Worm (Caenorhabditis elegans) whole organism, L4 larva: ENCODE measurements around the gene C46F4.3.
A peak's percentile ranks its signal among the peaks of the same experiment; 100 is the strongest.

Experiments
- F10B5.3 ChIP-seq: sonication (generic microtip); optimal IDR thresholded peaks from 2 replicates; lab custom pipeline; 2016; ENCODE audit warnings: mild to moderate bottlenecking, missing genetic modification characterization, missing compliant biosample characterization
- F37D6.2 ChIP-seq: sonication (generic microtip); optimal IDR thresholded peaks from 2 replicates; lab custom pipeline; 2016; ENCODE audit warnings: mild to moderate bottlenecking, missing genetic modification characterization, missing compliant biosample characterization
- F49E8.2 ChIP-seq: sonication (generic microtip); optimal IDR thresholded peaks from 2 replicates; lab custom pipeline; 2016; ENCODE audit warnings: missing compliant biosample characterization, mild to moderate bottlenecking, missing genetic modification characterization, borderline replicate concordance
- Y5F2A.4 ChIP-seq: fragments of 200-800 bp; sonication (Bioruptor generic); optimal IDR thresholded peaks from 2 replicates; lab custom pipeline; 2018; ENCODE audit warnings: mild to moderate bottlenecking, missing genetic modification characterization, missing compliant biosample characterization
- ZK546.5 ChIP-seq, 2 experiments: sonication (generic microtip); optimal IDR thresholded peaks; 2 replicates each; lab custom pipeline; 2017; ENCODE audit warnings: missing biosample characterization in 2 of 2, missing genetic modification characterization in 2 of 2
- aha-1 ChIP-seq: fragments of 150-350 bp; peaks from one replicate; lab custom pipeline; 2014; ENCODE audit warnings: missing biosample characterization, missing genetic modification characterization
- arid-1 ChIP-seq: fragments of 200-800 bp; sonication (Bioruptor generic); conservative IDR thresholded peaks from 2 replicates; pipeline ENCODE4 v1.3.6; 2022; ENCODE audit warnings: missing genetic modification reagents, missing genetic modification characterization, missing compliant biosample characterization
- attf-4 ChIP-seq: sonication (generic microtip); optimal IDR thresholded peaks from 3 replicates; lab custom pipeline; 2017; ENCODE audit warnings: missing biosample characterization, missing genetic modification characterization
- ceh-32 ChIP-seq: sonication (generic microtip); optimal IDR thresholded peaks from 2 replicates; lab custom pipeline; 2016; ENCODE audit warnings: mild to moderate bottlenecking, missing genetic modification characterization, missing compliant biosample characterization; ENCODE audit not compliant: poor library complexity
- ceh-62 ChIP-seq: sonication (generic microtip); optimal IDR thresholded peaks from 2 replicates; lab custom pipeline; 2017; ENCODE audit warnings: missing biosample characterization, missing genetic modification characterization
- ceh-82 ChIP-seq: sonication (generic microtip); optimal IDR thresholded peaks from 2 replicates; lab custom pipeline; 2017; ENCODE audit warnings: missing biosample characterization, missing genetic modification characterization
- ces-1 ChIP-seq: fragments of 150-350 bp; sonication (generic microtip); optimal IDR thresholded peaks from 4 replicates; lab custom pipeline; 2014; ENCODE audit warnings: missing biosample characterization, missing genetic modification reagents, missing genetic modification characterization
- cey-2 ChIP-seq: sonication (generic microtip); optimal IDR thresholded peaks from 3 replicates; lab custom pipeline; 2017; ENCODE audit warnings: missing genetic modification characterization, mild to moderate bottlenecking, missing compliant biosample characterization, antibody characterized with exemption, borderline replicate concordance; ENCODE audit not compliant: insufficient read depth
- daf-12 ChIP-seq: fragments of 150-350 bp; optimal IDR thresholded peaks from 2 replicates; lab custom pipeline; 2014; ENCODE audit warnings: missing biosample characterization, missing genetic modification reagents, missing genetic modification characterization
- daf-16 ChIP-seq, 3 experiments: sonication (generic microtip); optimal IDR thresholded peaks; 2 replicates each; lab custom pipeline; 2016 to 2017; ENCODE audit warnings: missing genetic modification characterization in 3 of 3, missing genetic modification reagents in 3 of 3, mild to moderate bottlenecking in 2 of 3, missing compliant biosample characterization in 2 of 3, missing biosample characterization in 1 of 3, moderate library complexity in 1 of 3
- daf-19 ChIP-seq: fragments of 200-800 bp; sonication (Bioruptor generic); conservative IDR thresholded peaks from 2 replicates; pipeline ENCODE4 v1.3.6; 2022; ENCODE audit warnings: missing genetic modification characterization, missing compliant biosample characterization
- dmd-6 ChIP-seq: fragments of 200-800 bp; sonication (Bioruptor generic); IDR thresholded peaks from 2 replicates; pipeline ENCODE4 v1.3.6; 2022; ENCODE audit warnings: missing genetic modification reagents, missing genetic modification characterization, missing compliant biosample characterization
- dmd-8 ChIP-seq: fragments of 200-800 bp; sonication (Bioruptor generic); IDR thresholded peaks from 2 replicates; pipeline ENCODE4 v1.3.6; 2022; ENCODE audit warnings: missing genetic modification characterization, missing compliant biosample characterization
- dmd-9 ChIP-seq: fragments of 200-800 bp; sonication (Bioruptor generic); IDR thresholded peaks from 2 replicates; pipeline ENCODE4 v1.3.6; 2022; ENCODE audit warnings: missing genetic modification reagents, missing genetic modification characterization, missing compliant biosample characterization
- dpl-1 ChIP-seq: fragments of 150-350 bp; optimal IDR thresholded peaks from 2 replicates; lab custom pipeline; 2014; ENCODE audit warnings: missing biosample characterization, missing genetic modification reagents, missing genetic modification characterization
- fos-1 ChIP-seq: fragments of 150-350 bp; optimal IDR thresholded peaks from 2 replicates; lab custom pipeline; 2014; ENCODE audit warnings: missing biosample characterization, missing genetic modification characterization
- jun-1 ChIP-seq: fragments of 150-350 bp; optimal IDR thresholded peaks from 2 replicates; lab custom pipeline; 2014; ENCODE audit warnings: missing biosample characterization, missing genetic modification reagents, missing genetic modification characterization
- lin-1 ChIP-seq: fragments of 200-800 bp; sonication (Bioruptor generic); IDR thresholded peaks from 2 replicates; pipeline ENCODE4 v1.3.6; 2022; ENCODE audit warnings: missing genetic modification reagents, missing genetic modification characterization, missing compliant biosample characterization
- lin-13 ChIP-seq: fragments of 150-350 bp; optimal IDR thresholded peaks from 2 replicates; lab custom pipeline; 2014; ENCODE audit warnings: missing biosample characterization, missing genetic modification reagents, missing genetic modification characterization
- lin-15B ChIP-seq: fragments of 150-350 bp; sonication (generic microtip); optimal IDR thresholded peaks from 3 replicates; lab custom pipeline; 2014; ENCODE audit warnings: missing biosample characterization, missing genetic modification characterization
- lsy-2 ChIP-seq, 2 experiments: fragments of 150-350 bp in 1 of 2; sonication (generic microtip) in 1 of 2; optimal IDR thresholded peaks; 2 replicates each; lab custom pipeline; 2014 to 2017; ENCODE audit warnings: missing biosample characterization in 2 of 2, missing genetic modification characterization in 2 of 2
- madf-5 ChIP-seq, 2 experiments: fragments of 200-800 bp; sonication (Bioruptor generic); IDR thresholded peaks; 2 replicates each; pipeline ENCODE4 v1.3.6; 2022; ENCODE audit warnings: missing compliant biosample characterization in 2 of 2, missing genetic modification characterization in 2 of 2
- mdl-1 ChIP-seq, 2 experiments: fragments of 150-350 bp in 1 of 2; sonication (generic microtip) in 1 of 2; optimal IDR thresholded peaks; 2 replicates each; lab custom pipeline; 2014 to 2017; ENCODE audit warnings: missing biosample characterization in 2 of 2, missing genetic modification characterization in 2 of 2
- mdt-29 ChIP-seq: fragments of 200-800 bp; sonication (Bioruptor generic); IDR thresholded peaks from 2 replicates; pipeline ENCODE4 v1.3.6; 2022; ENCODE audit warnings: missing genetic modification reagents, missing genetic modification characterization, missing compliant biosample characterization
- mxl-2 ChIP-seq: fragments of 200-800 bp; sonication (Bioruptor generic); conservative IDR thresholded peaks from 2 replicates; pipeline ENCODE4 v1.3.6; 2022; ENCODE audit warnings: missing genetic modification reagents, missing genetic modification characterization, missing compliant biosample characterization
- mxl-3 ChIP-seq: fragments of 200-800 bp; sonication (Bioruptor generic); optimal IDR thresholded peaks from 2 replicates; lab custom pipeline; 2018; ENCODE audit warnings: mild to moderate bottlenecking, missing genetic modification characterization, missing compliant biosample characterization
- nhr-10 ChIP-seq: fragments of 150-350 bp; optimal IDR thresholded peaks from 2 replicates; lab custom pipeline; 2014; ENCODE audit warnings: missing biosample characterization, missing genetic modification characterization
- nhr-28 ChIP-seq: fragments of 150-350 bp; optimal IDR thresholded peaks from 2 replicates; lab custom pipeline; 2014; ENCODE audit warnings: missing biosample characterization, missing genetic modification characterization
- nhr-41 ChIP-seq: fragments of 200-800 bp; sonication (Bioruptor generic); IDR thresholded peaks from 2 replicates; pipeline ENCODE4 v1.3.6; 2022; ENCODE audit warnings: missing genetic modification reagents, missing genetic modification characterization, missing compliant biosample characterization
- nhr-48 ChIP-seq: sonication (generic microtip); optimal IDR thresholded peaks from 2 replicates; lab custom pipeline; 2016; ENCODE audit warnings: mild to moderate bottlenecking, missing genetic modification characterization, missing compliant biosample characterization
- php-3 ChIP-seq: fragments of 200-800 bp; sonication (Bioruptor generic); IDR thresholded peaks from 2 replicates; pipeline ENCODE4 v1.3.6; 2022; ENCODE audit warnings: missing genetic modification reagents, missing genetic modification characterization, missing compliant biosample characterization
- pqm-1 ChIP-seq: sonication (generic microtip); optimal IDR thresholded peaks from 2 replicates; lab custom pipeline; 2017; ENCODE audit warnings: missing biosample characterization, missing genetic modification characterization
- rbr-2 ChIP-seq: sonication (generic microtip); optimal IDR thresholded peaks from 2 replicates; lab custom pipeline; 2016; ENCODE audit warnings: missing genotype, missing genetic modification characterization, missing compliant biosample characterization
- sdz-12 ChIP-seq: fragments of 200-800 bp; sonication (Bioruptor generic); optimal IDR thresholded peaks from 2 replicates; lab custom pipeline; 2018; ENCODE audit warnings: mild to moderate bottlenecking, missing genetic modification characterization, missing compliant biosample characterization
- set-16 ChIP-seq: fragments of 200-800 bp; sonication (Bioruptor generic); IDR thresholded peaks from 2 replicates; pipeline ENCODE4 v1.3.6; 2022; ENCODE audit warnings: missing genetic modification reagents, missing genetic modification characterization, missing compliant biosample characterization
- skn-1 ChIP-seq: fragments of 150-350 bp; optimal IDR thresholded peaks from 2 replicates; lab custom pipeline; 2014; ENCODE audit warnings: missing biosample characterization, missing genetic modification characterization
- snpc-1.2 ChIP-seq: fragments of 200-800 bp; sonication (Bioruptor generic); IDR thresholded peaks from 2 replicates; pipeline ENCODE4 v1.3.6; 2022; ENCODE audit warnings: missing genetic modification reagents, missing genetic modification characterization, missing compliant biosample characterization
- tag-97 ChIP-seq: fragments of 200-800 bp; sonication (Bioruptor generic); IDR thresholded peaks from 2 replicates; pipeline ENCODE4 v1.3.6; 2022; ENCODE audit warnings: missing genetic modification characterization, missing compliant biosample characterization
- unc-130 ChIP-seq: sonication (generic microtip); optimal IDR thresholded peaks from 2 replicates; lab custom pipeline; 2016; ENCODE audit warnings: missing genetic modification reagents, missing genetic modification characterization, missing compliant biosample characterization
- unc-62 ChIP-seq, 3 experiments: fragments of 150-350 bp in 1 of 3; sonication (generic microtip); optimal IDR thresholded peaks in 2 of 3; peaks in 1 of 3; 1 replicate in 1 of 3; 2 replicates in 2 of 3; lab custom pipeline; 2014 to 2017; ENCODE audit warnings: missing biosample characterization in 3 of 3, missing genetic modification characterization in 3 of 3, missing genetic modification reagents in 3 of 3, missing genotype in 1 of 3
- vab-7 ChIP-seq: fragments of 200-800 bp; sonication (Bioruptor generic); IDR thresholded peaks from 2 replicates; pipeline ENCODE4 v1.3.6; 2022; ENCODE audit warnings: missing genetic modification reagents, missing genetic modification characterization, missing compliant biosample characterization
- zfp-2 ChIP-seq: sonication (generic microtip); optimal IDR thresholded peaks from 2 replicates; lab custom pipeline; 2016; ENCODE audit warnings: mild to moderate bottlenecking, missing genetic modification characterization, missing compliant biosample characterization
- zfp-3 ChIP-seq: fragments of 200-800 bp; sonication (Bioruptor generic); conservative IDR thresholded peaks from 2 replicates; pipeline ENCODE4 v1.3.6; 2022; ENCODE audit warnings: missing genetic modification reagents, missing genetic modification characterization, missing compliant biosample characterization
- zip-11 ChIP-seq: fragments of 200-800 bp; sonication (Bioruptor generic); IDR thresholded peaks from 2 replicates; pipeline ENCODE4 v1.3.6; 2022; ENCODE audit warnings: missing genetic modification characterization, missing compliant biosample characterization
- zip-2 ChIP-seq: fragments of 150-350 bp; optimal IDR thresholded peaks from 2 replicates; lab custom pipeline; 2014; ENCODE audit warnings: missing biosample characterization, missing genetic modification characterization
- ztf-11 ChIP-seq: fragments of 150-350 bp; optimal IDR thresholded peaks from 2 replicates; lab custom pipeline; 2014; ENCODE audit warnings: missing biosample characterization, missing genetic modification characterization

The C46F4.3 gene

ce11 chrX:5984581-5985039, 49.0 kb downstream of the C46F4.3 start, which contains the start of gene klp-13 (continued):
- TF ChIP-seq F49E8.2 = no peak
- TF ChIP-seq daf-12 (tag; lab: Kevin White, UChicago) = no peak
- TF ChIP-seq mdt-29 = no peak
- TF ChIP-seq skn-1 (tag; lab: Kevin White, UChicago) = no peak
- no peak for TF ChIP-seq tag-97 (GFP tag; lab: Robert Waterston, UW)
- TF ChIP-seq fos-1 = no peak
- peak; percentile 21 for TF ChIP-seq pqm-1 (tag; lab: Kevin White, UChicago)
- TF ChIP-seq unc-130 (GFP tag; lab: Kevin White, UChicago) = no peak
- peak; percentile 84 for TF ChIP-seq F37D6.2
- no peak for TF ChIP-seq daf-19 (GFP tag; lab: Robert Waterston, UW)
- TF ChIP-seq dmd-6 = peak; percentile 81
- peak in 1 of 2 experiments; percentile 86 for TF ChIP-seq ZK546.5 (tag; optimal IDR thresholded peaks at IDR 0.05; lab: Kevin White, UChicago)
- TF ChIP-seq ces-1 (GFP tag; lab: Kevin White, UChicago) = no peak
- no peak for TF ChIP-seq ceh-62 (tag; lab: Kevin White, UChicago)
- no peak for TF ChIP-seq arid-1
- peak in 1 of 2 experiments; percentile 84 for TF ChIP-seq unc-62 (GFP tag; optimal IDR thresholded peaks at IDR 0.05 in 1 of 2; lab: Kevin White, UChicago)
- TF ChIP-seq unc-62 (tag; optimal IDR thresholded peaks at IDR 0.05; lab: Kevin White, UChicago) = no peak
- TF ChIP-seq zip-11 (GFP tag; lab: Robert Waterston, UW) = no peak
- 0 out of 2 replicates have a peak, but pooled peaks have one; percentile 27 for TF ChIP-seq lin-1 (GFP tag; lab: Robert Waterston, UW)
- peak; percentile 12 to 92 for TF ChIP-seq mdl-1 (tag; optimal IDR thresholded peaks at IDR 0.05; lab: Kevin White, UChicago)
- TF ChIP-seq dpl-1 (GFP tag; lab: Kevin White, UChicago) = peak; percentile 88
- peak; percentile 9 for TF ChIP-seq cey-2
- TF ChIP-seq sdz-12 (GFP tag; lab: Kevin White, UChicago) = no peak
- peak; percentile 85 for TF ChIP-seq lin-13 (GFP tag; lab: Kevin White, UChicago)
- TF ChIP-seq aha-1 (tag; lab: Kevin White, UChicago) = peak; percentile 83
- no peak; the same call in 1 of the 2 replicates for TF ChIP-seq vab-7
- TF ChIP-seq mxl-3 = peak; percentile 97
- TF ChIP-seq lin-15B (tag; lab: Kevin White, UChicago) = no peak
- TF ChIP-seq nhr-28 (tag; lab: Kevin White, UChicago) = peak; percentile 79
- peak; percentile 60 for TF ChIP-seq zfp-2 (tag; lab: Kevin White, UChicago)
- TF ChIP-seq zfp-3 (GFP tag; lab: Robert Waterston, UW) = no peak
- TF ChIP-seq dmd-8 (GFP tag; lab: Robert Waterston, UW) = no peak
- TF ChIP-seq ceh-82 (tag; lab: Kevin White, UChicago) = no peak
- no peak for TF ChIP-seq dmd-9 (GFP tag; lab: Robert Waterston, UW)
- TF ChIP-seq attf-4 (tag; lab: Kevin White, UChicago) = no peak
- TF ChIP-seq daf-16 (GFP tag; optimal IDR thresholded peaks at IDR 0.05; lab: Kevin White, UChicago) = no peak
- TF ChIP-seq daf-16 (tag; optimal IDR thresholded peaks at IDR 0.05; lab: Kevin White, UChicago) = peak; percentile 85
- no peak for TF ChIP-seq mxl-2 (GFP tag; lab: Robert Waterston, UW)
- no peak for TF ChIP-seq nhr-10 (tag; lab: Kevin White, UChicago)
- TF ChIP-seq php-3 (GFP tag; lab: Robert Waterston, UW) = no peak
- TF ChIP-seq nhr-41 (GFP tag; lab: Robert Waterston, UW) = no peak
- no peak for TF ChIP-seq F10B5.3
- peak; percentile 7 to 87 for TF ChIP-seq lsy-2 (tag; optimal IDR thresholded peaks at IDR 0.05; lab: Kevin White, UChicago)
- peak; percentile 68 for TF ChIP-seq jun-1 (tag; lab: Kevin White, UChicago)
- TF ChIP-seq madf-5 (GFP tag; IDR thresholded peaks at IDR 0.05; lab: Robert Waterston, UW) = no peak
- TF ChIP-seq ztf-11 (tag; lab: Kevin White, UChicago) = no peak
- TF ChIP-seq set-16 (GFP tag; lab: Robert Waterston, UW) = peak; percentile 86
- TF ChIP-seq Y5F2A.4 (GFP tag; lab: Kevin White, UChicago) = no peak
- TF ChIP-seq rbr-2 (tag; lab: Kevin White, UChicago) = peak; percentile 85
- TF ChIP-seq nhr-48 = peak; percentile 64
- TF ChIP-seq snpc-1.2 (GFP tag; lab: Robert Waterston, UW) = no peak
- TF ChIP-seq ceh-32 = no peak
- no peak for TF ChIP-seq zip-2 (tag; lab: Kevin White, UChicago)
